Worm (Caenorhabditis elegans): ENCODE results near the gene tag-131.

The tag-131 gene

DNA sequence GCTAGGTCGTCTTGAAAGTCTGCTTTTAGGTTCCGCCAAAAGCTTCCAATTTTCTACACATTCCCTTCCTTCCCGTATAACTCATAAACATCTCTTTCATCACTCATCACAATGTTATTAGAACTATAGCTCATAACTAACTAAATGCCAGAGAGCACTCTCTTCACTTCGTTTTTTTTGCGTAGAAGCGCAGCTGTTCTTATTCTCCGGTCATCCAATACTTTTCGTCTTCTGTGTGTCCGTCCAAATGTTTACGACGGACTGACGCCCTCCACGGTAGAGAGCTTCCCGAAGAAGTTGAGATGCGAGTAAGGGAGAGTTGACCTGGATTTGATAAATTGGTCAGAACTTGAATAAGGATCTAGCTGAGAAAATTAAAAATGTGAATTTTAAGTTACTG is 41.7 kb downstream of the tag-131 start:
- TF ChIP-seq unc-30 (tag; optimal IDR thresholded peaks at IDR 0.05) (no peak), pqm-1 (tag; optimal IDR thresholded peaks at IDR 0.05) (no peak), efl-1 (optimal IDR thresholded peaks at IDR 0.05) (no peak), efl-1 (GFP tag; optimal IDR thresholded peaks at IDR 0.05 in 1 of 2) (peak in 1 of 2 experiments; percentile 44), snpc-4 (tag; optimal IDR thresholded peaks at IDR 0.05) (no peak), C04F5.9 (tag; optimal IDR thresholded peaks at IDR 0.05) (no peak), unc-62 (GFP tag; optimal IDR thresholded peaks at IDR 0.05) (no peak), nhr-12 (tag; optimal IDR thresholded peaks at IDR 0.05) (no peak), nhr-85 (tag) (no peak), tbx-2 (tag; optimal IDR thresholded peaks at IDR 0.05) (no peak), zag-1 (tag; optimal IDR thresholded peaks at IDR 0.05) (no peak), hpl-2 (GFP tag; optimal IDR thresholded peaks at IDR 0.05) (no peak), sptf-1 (tag; optimal IDR thresholded peaks at IDR 0.05) (no peak), fkh-10 (GFP tag; optimal IDR thresholded peaks at IDR 0.05) (no peak), nhr-71 (tag; optimal IDR thresholded peaks at IDR 0.05) (no peak), egl-13 (tag; optimal IDR thresholded peaks at IDR 0.05) (no peak), nhr-47 (tag; optimal IDR thresholded peaks at IDR 0.05) (no peak), nhr-77 (tag; optimal IDR thresholded peaks at IDR 0.05) (no peak), tlp-1 (tag; optimal IDR thresholded peaks at IDR 0.05) (no peak), lin-14 (GFP tag; optimal IDR thresholded peaks at IDR 0.05) (peak; percentile 19), rnt-1 (tag; optimal IDR thresholded peaks at IDR 0.05) (peak; percentile 40), vab-15 (tag; optimal IDR thresholded peaks at IDR 0.05) (no peak), dpl-1 (GFP tag; optimal IDR thresholded peaks at IDR 0.05) (no peak)

DNA sequence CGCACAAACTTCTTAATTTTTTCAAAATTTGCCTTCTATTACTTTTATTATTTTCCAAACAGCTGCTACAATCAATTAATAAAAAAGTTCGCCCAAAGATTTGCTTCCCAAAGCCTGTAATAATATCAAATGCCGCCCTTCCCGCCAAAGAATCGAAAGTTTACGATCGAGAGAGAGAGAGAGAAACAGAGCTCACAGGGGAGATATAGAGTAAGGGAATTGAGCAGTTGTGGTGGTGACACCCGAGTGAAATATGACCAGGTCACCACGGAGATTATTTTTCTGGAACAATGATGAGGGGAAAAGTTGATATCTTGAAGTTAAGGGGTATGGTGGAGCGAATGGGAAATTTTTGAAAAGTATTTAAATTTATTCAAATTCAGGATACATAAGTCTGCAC is 42.4 kb downstream of the tag-131 start:
- TF ChIP-seq aly-2 (tag; optimal IDR thresholded peaks at IDR 0.05) (no peak), mdl-1 (tag; optimal IDR thresholded peaks at IDR 0.05) (no peak), nhr-47 (tag; optimal IDR thresholded peaks at IDR 0.05) (no peak), mef-2 (tag; optimal IDR thresholded peaks at IDR 0.05) (no peak), lin-14 (GFP tag; optimal IDR thresholded peaks at IDR 0.05) (no peak), nhr-12 (tag; optimal IDR thresholded peaks at IDR 0.05) (no peak), egl-13 (tag; optimal IDR thresholded peaks at IDR 0.05) (no peak), xbp-1 (tag; optimal IDR thresholded peaks at IDR 0.05) (no peak), nhr-28 (tag; optimal IDR thresholded peaks at IDR 0.05) (no peak), fkh-4 (tag; optimal IDR thresholded peaks at IDR 0.05; ENCODE audit: borderline replicate concordance) (no peak), ztf-11 (tag; optimal IDR thresholded peaks at IDR 0.05) (no peak), lir-3 (tag; optimal IDR thresholded peaks at IDR 0.05; ENCODE audit: poor library complexity) (no peak), nhr-84 (tag; optimal IDR thresholded peaks at IDR 0.05) (no peak), ceh-63 (GFP tag; optimal IDR thresholded peaks at IDR 0.05) (no peak), efl-1 (optimal IDR thresholded peaks at IDR 0.05) (no peak), efl-1 (GFP tag; optimal IDR thresholded peaks at IDR 0.05 in 1 of 2) (no peak), C04F5.9 (tag; optimal IDR thresholded peaks at IDR 0.05) (no peak), lsy-2 (tag; optimal IDR thresholded peaks at IDR 0.05) (no peak), lin-35 (GFP tag; optimal IDR thresholded peaks at IDR 0.05) (no peak), unc-86 (tag; optimal IDR thresholded peaks at IDR 0.05) (no peak), pqm-1 (tag; optimal IDR thresholded peaks at IDR 0.05) (no peak)

DNA sequence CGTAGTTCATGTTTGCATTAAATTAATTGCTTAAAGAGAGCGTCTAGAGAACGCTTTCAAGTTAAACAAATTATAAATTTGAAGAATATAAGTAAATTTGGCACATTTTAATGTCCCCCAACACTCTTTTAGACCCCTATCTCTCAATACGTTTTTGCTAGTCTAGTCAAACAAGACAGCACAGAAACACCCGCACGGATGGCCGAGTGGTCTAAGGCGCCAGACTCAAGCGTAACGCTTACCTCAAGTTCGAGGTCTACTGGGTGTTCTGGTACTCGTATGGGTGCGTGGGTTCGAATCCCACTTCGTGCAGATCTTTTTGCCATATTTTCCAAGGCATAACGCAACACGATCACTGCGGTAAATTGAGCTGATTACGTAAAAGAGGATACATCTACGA is 44.8 kb downstream of the tag-131 start:
- no peak for TF ChIP-seq nhr-28 (tag; optimal IDR thresholded peaks at IDR 0.05)
- no peak for TF ChIP-seq nhr-76 (tag; optimal IDR thresholded peaks at IDR 0.05)
- TF ChIP-seq nhr-85 (tag): peak; percentile 71
- peak; percentile 48 for TF ChIP-seq rnt-1 (tag; optimal IDR thresholded peaks at IDR 0.05)
- TF ChIP-seq nhr-47 (tag; optimal IDR thresholded peaks at IDR 0.05): peak; percentile 36
- TF ChIP-seq nhr-90 (tag; optimal IDR thresholded peaks at IDR 0.05; ENCODE audit: poor library complexity): peak; percentile 47
- TF ChIP-seq pqm-1 (tag; optimal IDR thresholded peaks at IDR 0.05): no peak
- peak; percentile 20 for TF ChIP-seq nhr-20 (tag; optimal IDR thresholded peaks at IDR 0.05)
- no peak for TF ChIP-seq elt-3 (tag; optimal IDR thresholded peaks at IDR 0.05)
- TF ChIP-seq nhr-77 (tag; optimal IDR thresholded peaks at IDR 0.05): no peak
- TF ChIP-seq snu-23 (GFP tag; optimal IDR thresholded peaks at IDR 0.05): peak; percentile 49
- TF ChIP-seq xbp-1 (tag; optimal IDR thresholded peaks at IDR 0.05): peak; percentile 3
- peak; percentile 32 for TF ChIP-seq nhr-71 (tag; optimal IDR thresholded peaks at IDR 0.05)
- peak in 1 of 2 experiments; percentile 55 for TF ChIP-seq lin-35 (GFP tag; optimal IDR thresholded peaks at IDR 0.05)
- peak; percentile 10 for TF ChIP-seq swsn-7 (tag; optimal IDR thresholded peaks at IDR 0.05)
- peak; percentile 28 for TF ChIP-seq nhr-19 (GFP tag; conservative IDR thresholded peaks at IDR 0.05)
- TF ChIP-seq efl-1 (optimal IDR thresholded peaks at IDR 0.05): peak in 1 of 2 experiments; percentile 17
- peak in 1 of 2 experiments; percentile 55 for TF ChIP-seq efl-1 (GFP tag; optimal IDR thresholded peaks at IDR 0.05 in 1 of 2)
- TF ChIP-seq blmp-1 (tag; optimal IDR thresholded peaks at IDR 0.05): no peak
